Worm (Caenorhabditis elegans) whole organism, young adult: ENCODE measurements around the gene B0285.3.
"Not testable (repeated sequence)": the region's sequence is repeated elsewhere in the genome, so short reads cannot be mapped to it uniquely, and the experiment has no call there.

Source experiments
- B0261.1 ChIP-seq: sonication (generic microtip); optimal IDR thresholded peaks from 2 replicates; lab custom pipeline; 2016; ENCODE audit warnings: mild to moderate bottlenecking, missing genetic modification characterization, moderate library complexity, missing compliant biosample characterization
- C06A6.2 ChIP-seq: fragments of 200-800 bp; sonication (Bioruptor generic); conservative IDR thresholded peaks from 2 replicates; pipeline ENCODE4 v1.3.6; 2022; ENCODE audit warnings: missing genetic modification characterization, missing compliant biosample characterization
- C17E4.6 ChIP-seq: fragments of 200-800 bp; sonication (Bioruptor generic); IDR thresholded peaks from 2 replicates; pipeline ENCODE4 v1.3.6; 2022; ENCODE audit warnings: missing genetic modification reagents, missing genetic modification characterization, missing compliant biosample characterization
- F22D6.2 ChIP-seq: sonication (generic microtip); optimal IDR thresholded peaks from 2 replicates; lab custom pipeline; 2016; ENCODE audit warnings: mild to moderate bottlenecking, missing genetic modification characterization, missing compliant biosample characterization
- F37B4.10 ChIP-seq: fragments of 200-800 bp; sonication (Bioruptor generic); IDR thresholded peaks from 2 replicates; pipeline ENCODE4 v1.3.6; 2022; ENCODE audit warnings: missing genetic modification characterization, missing compliant biosample characterization
- F49E8.2 ChIP-seq: sonication (generic microtip); optimal IDR thresholded peaks from 3 replicates; lab custom pipeline; 2017; ENCODE audit warnings: missing genetic modification characterization, mild to moderate bottlenecking, missing compliant biosample characterization, antibody characterized with exemption, moderate library complexity; ENCODE audit not compliant: insufficient read depth
- K11D2.4 ChIP-seq: fragments of 200-800 bp; sonication (Bioruptor generic); IDR thresholded peaks from 2 replicates; pipeline ENCODE4 v1.3.6; 2022; ENCODE audit warnings: missing genetic modification reagents, missing genetic modification characterization, missing compliant biosample characterization
- K12H6.12 ChIP-seq: fragments of 200-800 bp; sonication (Bioruptor generic); optimal IDR thresholded peaks from 2 replicates; lab custom pipeline; 2018; ENCODE audit warnings: mild to moderate bottlenecking, missing genetic modification characterization, missing compliant biosample characterization
- Y53G8AR.9 ChIP-seq: fragments of 200-800 bp; sonication (Bioruptor generic); conservative IDR thresholded peaks from 2 replicates; pipeline ENCODE4 v1.3.6; 2022; ENCODE audit warnings: missing genetic modification reagents, missing genetic modification characterization, missing compliant biosample characterization
- atf-7 ChIP-seq: sonication (generic microtip); optimal IDR thresholded peaks from 2 replicates; lab custom pipeline; 2017; ENCODE audit warnings: mild to moderate bottlenecking, missing genetic modification characterization, missing compliant biosample characterization
- attf-6 ChIP-seq: fragments of 200-800 bp; sonication (Bioruptor generic); IDR thresholded peaks from 2 replicates; pipeline ENCODE4 v1.3.6; 2022; ENCODE audit warnings: missing genetic modification reagents, missing genetic modification characterization, missing compliant biosample characterization
- cebp-2 ChIP-seq: fragments of 200-800 bp; sonication (Bioruptor generic); IDR thresholded peaks from 2 replicates; pipeline ENCODE4 v1.3.6; 2022; ENCODE audit warnings: missing genetic modification characterization, missing compliant biosample characterization
- ceh-100 ChIP-seq: fragments of 200-800 bp; sonication (Bioruptor generic); IDR thresholded peaks from 2 replicates; pipeline ENCODE4 v1.3.6; 2022; ENCODE audit warnings: missing genetic modification reagents, missing genetic modification characterization, missing compliant biosample characterization
- die-1 ChIP-seq: sonication (generic microtip); optimal IDR thresholded peaks from 2 replicates; lab custom pipeline; 2016; ENCODE audit warnings: missing genotype, mild to moderate bottlenecking, missing genetic modification characterization, missing compliant biosample characterization
- dox-1 ChIP-seq: fragments of 200-800 bp; sonication (Bioruptor generic); IDR thresholded peaks from 2 replicates; pipeline ENCODE4 v1.3.6; 2022; ENCODE audit warnings: missing genetic modification reagents, missing genetic modification characterization, missing compliant biosample characterization
- egrh-3 ChIP-seq: fragments of 200-800 bp; sonication (Bioruptor generic); IDR thresholded peaks from 2 replicates; pipeline ENCODE4 v1.3.6; 2022; ENCODE audit warnings: missing genetic modification reagents, missing genetic modification characterization, missing compliant biosample characterization
- ekl-4 ChIP-seq: fragments of 200-800 bp; sonication (Bioruptor generic); IDR thresholded peaks from 2 replicates; pipeline ENCODE4 v1.3.6; 2022; ENCODE audit warnings: missing genetic modification reagents, missing genetic modification characterization, missing compliant biosample characterization
- him-1 ChIP-seq: sonication (generic microtip); optimal IDR thresholded peaks from 2 replicates; lab custom pipeline; 2016; ENCODE audit warnings: missing genotype, missing genetic modification reagents, missing genetic modification characterization, missing compliant biosample characterization
- hmg-1.2 ChIP-seq: fragments of 200-800 bp; sonication (Bioruptor generic); IDR thresholded peaks from 2 replicates; pipeline ENCODE4 v1.3.6; 2022; ENCODE audit warnings: missing genetic modification reagents, missing genetic modification characterization, missing compliant biosample characterization
- let-526 ChIP-seq: fragments of 200-800 bp; sonication (Bioruptor generic); IDR thresholded peaks from 2 replicates; pipeline ENCODE4 v1.3.6; 2022; ENCODE audit warnings: missing genetic modification reagents, missing genetic modification characterization, missing compliant biosample characterization
- let-607 ChIP-seq, 2 experiments: fragments of 200-800 bp in 1 of 2; sonication (Bioruptor generic) in 1 of 2; sonication (generic microtip) in 1 of 2; optimal IDR thresholded peaks; 2 replicates each; lab custom pipeline; 2016 to 2018; ENCODE audit warnings: mild to moderate bottlenecking in 2 of 2, missing compliant biosample characterization in 2 of 2, missing genetic modification characterization in 2 of 2, moderate library complexity in 2 of 2, missing genotype in 1 of 2
- lin-26 ChIP-seq: fragments of 200-800 bp; sonication (Bioruptor generic); IDR thresholded peaks from 2 replicates; pipeline ENCODE4 v1.3.6; 2022; ENCODE audit warnings: missing genetic modification reagents, missing genetic modification characterization, missing compliant biosample characterization
- lin-35 ChIP-seq, 3 experiments: fragments of 150-350 bp in 2 of 3; sonication (generic microtip) in 1 of 3; optimal IDR thresholded peaks; 2 replicates each; lab custom pipeline; 2014 to 2018; ENCODE audit warnings: missing biosample characterization in 3 of 3, missing genetic modification characterization in 3 of 3, missing genetic modification reagents in 3 of 3
- madf-6 ChIP-seq: fragments of 200-800 bp; sonication (Bioruptor generic); IDR thresholded peaks from 2 replicates; pipeline ENCODE4 v1.3.6; 2022; ENCODE audit warnings: missing genetic modification reagents, missing genetic modification characterization, missing compliant biosample characterization
- madf-8 ChIP-seq: fragments of 200-800 bp; sonication (Bioruptor generic); conservative IDR thresholded peaks from 2 replicates; pipeline ENCODE4 v1.3.6; 2022; ENCODE audit warnings: missing genetic modification reagents, missing genetic modification characterization, missing compliant biosample characterization
- mcd-1 ChIP-seq: fragments of 200-800 bp; sonication (Bioruptor generic); IDR thresholded peaks from 2 replicates; pipeline ENCODE4 v1.3.6; 2022; ENCODE audit warnings: missing genetic modification reagents, missing genetic modification characterization, missing compliant biosample characterization
- mel-28 ChIP-seq: sonication (generic microtip); optimal IDR thresholded peaks from 2 replicates; lab custom pipeline; 2016; ENCODE audit warnings: borderline replicate concordance, mild to moderate bottlenecking, missing genetic modification characterization, missing compliant biosample characterization
- nfyb-1 ChIP-seq: fragments of 200-800 bp; sonication (Bioruptor generic); IDR thresholded peaks from 2 replicates; pipeline ENCODE4 v1.3.6; 2022; ENCODE audit warnings: missing genetic modification reagents, missing genetic modification characterization, missing compliant biosample characterization
- nhr-179 ChIP-seq: sonication (generic microtip); optimal IDR thresholded peaks from 2 replicates; lab custom pipeline; 2016; ENCODE audit warnings: mild to moderate bottlenecking, missing genetic modification characterization, missing compliant biosample characterization
- nhr-80 ChIP-seq: sonication (generic microtip); optimal IDR thresholded peaks from 2 replicates; lab custom pipeline; 2016; ENCODE audit warnings: missing genetic modification characterization, missing compliant biosample characterization
- nhr-90 ChIP-seq: sonication (generic microtip); optimal IDR thresholded peaks from 2 replicates; lab custom pipeline; 2016; ENCODE audit warnings: missing genotype, mild to moderate bottlenecking, missing genetic modification characterization, missing compliant biosample characterization
- rcor-1 ChIP-seq: fragments of 200-800 bp; sonication (Bioruptor generic); IDR thresholded peaks from 2 replicates; pipeline ENCODE4 v1.3.6; 2022; ENCODE audit warnings: missing genetic modification reagents, missing genetic modification characterization, missing compliant biosample characterization
- rec-8 ChIP-seq, 2 experiments: sonication (generic microtip); optimal IDR thresholded peaks; 2 replicates each; lab custom pipeline; 2016; ENCODE audit warnings: mild to moderate bottlenecking in 2 of 2, missing genetic modification characterization in 2 of 2, missing genetic modification reagents in 2 of 2, missing genotype in 2 of 2, missing biosample characterization in 1 of 2, missing compliant biosample characterization in 1 of 2, moderate library complexity in 1 of 2
- repo-1 ChIP-seq: sonication (generic microtip); optimal IDR thresholded peaks from 2 replicates; lab custom pipeline; 2017; ENCODE audit warnings: mild to moderate bottlenecking, missing genetic modification characterization, missing compliant biosample characterization
- snpc-3.4 ChIP-seq: sonication (generic microtip); optimal IDR thresholded peaks from 2 replicates; lab custom pipeline; 2017; ENCODE audit warnings: missing genetic modification characterization, mild to moderate bottlenecking, missing compliant biosample characterization, antibody characterized with exemption, moderate library complexity, missing genotype, missing genetic modification reagents
- snpc-4 ChIP-seq, 5 experiments: fragments of 150-350 bp in 1 of 5; sonication (generic microtip) in 4 of 5; optimal IDR thresholded peaks; 2 replicates each; lab custom pipeline; 2014 to 2018; ENCODE audit warnings: missing genetic modification characterization in 5 of 5, missing biosample characterization in 3 of 5, antibody characterized with exemption in 2 of 5, mild to moderate bottlenecking in 2 of 5, missing compliant biosample characterization in 2 of 5, missing genotype in 2 of 5, moderate library complexity in 2 of 5, missing genetic modification reagents in 1 of 5
- somi-1 ChIP-seq: fragments of 200-800 bp; sonication (Bioruptor generic); optimal IDR thresholded peaks from 2 replicates; lab custom pipeline; 2018; ENCODE audit warnings: mild to moderate bottlenecking, missing genetic modification characterization, missing compliant biosample characterization
- tbx-9 ChIP-seq: sonication (generic microtip); optimal IDR thresholded peaks from 2 replicates; lab custom pipeline; 2016; ENCODE audit warnings: borderline replicate concordance, missing genetic modification characterization, inconsistent platforms, missing compliant biosample characterization
- tlf-1 ChIP-seq: fragments of 200-800 bp; sonication (Bioruptor generic); optimal IDR thresholded peaks from 2 replicates; lab custom pipeline; 2018; ENCODE audit warnings: mild to moderate bottlenecking, missing genetic modification characterization, missing compliant biosample characterization
- ztf-18 ChIP-seq: sonication (generic microtip); optimal IDR thresholded peaks from 2 replicates; lab custom pipeline; 2016; ENCODE audit warnings: missing genotype, mild to moderate bottlenecking, missing genetic modification characterization, missing compliant biosample characterization
- ztf-25 ChIP-seq: fragments of 200-800 bp; sonication (Bioruptor generic); IDR thresholded peaks from 2 replicates; pipeline ENCODE4 v1.3.6; 2022; ENCODE audit warnings: missing genetic modification reagents, missing genetic modification characterization, missing compliant biosample characterization
- ztf-28 ChIP-seq: fragments of 200-800 bp; sonication (Bioruptor generic); IDR thresholded peaks from 2 replicates; pipeline ENCODE4 v1.3.6; 2022; ENCODE audit warnings: missing genetic modification reagents, missing genetic modification characterization, missing compliant biosample characterization
- ztf-3 ChIP-seq: fragments of 200-800 bp; sonication (Bioruptor generic); optimal IDR thresholded peaks from 2 replicates; lab custom pipeline; 2018; ENCODE audit warnings: mild to moderate bottlenecking, missing genetic modification characterization, missing compliant biosample characterization

Gene B0285.3

ce11 chrIII:4369381-4369809, 26.3 kb upstream of the B0285.3 start (continued):
- not testable (repeated sequence) for TF ChIP-seq snpc-4 (GFP tag; optimal IDR thresholded peaks at IDR 0.05; lab: Kevin White, UChicago)
- TF ChIP-seq snpc-4 (tag; optimal IDR thresholded peaks at IDR 0.05; lab: Kevin White, UChicago) (peak in 2 of 4 experiments; percentile 44 to 65), F37B4.10 (GFP tag; lab: Robert Waterston, UW) (0 out of 2 replicates have a peak, but pooled peaks have one; percentile 22), cebp-2 (0 out of 2 replicates have a peak, but pooled peaks have one; percentile 7), Y53G8AR.9 (GFP tag; lab: Robert Waterston, UW) (0 out of 2 replicates have a peak, but pooled peaks have one; percentile 73), nhr-80 (tag; lab: Kevin White, UChicago) (peak; percentile 60), rcor-1 (GFP tag; lab: Robert Waterston, UW) (peak; percentile 85), C17E4.6 (GFP tag; lab: Robert Waterston, UW) (peak; percentile 67; the same call in 1 of the 2 replicates), C06A6.2 (peak; percentile 50; the same call in 1 of the 2 replicates), madf-6 (GFP tag; lab: Robert Waterston, UW) (peak; percentile 72; the same call in 1 of the 2 replicates), dox-1 (GFP tag; lab: Robert Waterston, UW) (peak; percentile 94), somi-1 (peak; percentile 45), ztf-18 (peak; percentile 65), attf-6 (GFP tag; lab: Robert Waterston, UW) (0 out of 2 replicates have a peak, but pooled peaks have one; percentile 50), hmg-1.2 (GFP tag; lab: Robert Waterston, UW) (peak; percentile 85), ekl-4 (GFP tag; lab: Robert Waterston, UW) (peak; percentile 64; the same call in 1 of the 2 replicates), madf-8 (peak; percentile 29; the same call in 1 of the 2 replicates), die-1 (tag; lab: Kevin White, UChicago) (peak; percentile 39), nhr-90 (peak; percentile 40), him-1 (tag; lab: Kevin White, UChicago) (peak; percentile 6), ztf-25 (GFP tag; lab: Robert Waterston, UW) (peak; percentile 48; the same call in 1 of the 2 replicates), atf-7 (peak; percentile 24), K12H6.12 (tag; lab: Kevin White, UChicago) (peak; percentile 80), let-607 (tag; optimal IDR thresholded peaks at IDR 0.05; lab: Kevin White, UChicago) (peak in 1 of 2 experiments; percentile 45), egrh-3 (GFP tag; lab: Robert Waterston, UW) (peak; percentile 78), nfyb-1 (GFP tag; lab: Robert Waterston, UW) (peak; percentile 84), repo-1 (tag; lab: Kevin White, UChicago) (peak; percentile 74), rec-8 (tag; optimal IDR thresholded peaks at IDR 0.05; lab: Kevin White, UChicago) (peak in 1 of 2 experiments; percentile 32), F22D6.2 (peak; percentile 1), K11D2.4 (GFP tag; lab: Robert Waterston, UW) (peak; percentile 49; the same call in 1 of the 2 replicates), lin-26 (peak; percentile 86)

- TF ChIP-seq let-526 (GFP tag; lab: Robert Waterston, UW): no peak
- no peak for TF ChIP-seq mel-28 (tag; lab: Kevin White, UChicago)
- no peak for TF ChIP-seq nhr-179 (tag; lab: Kevin White, UChicago)
- TF ChIP-seq C17E4.6 (GFP tag; lab: Robert Waterston, UW): no peak
- no peak for TF ChIP-seq ceh-100 (GFP tag; lab: Robert Waterston, UW)
- TF ChIP-seq B0261.1: no peak
- TF ChIP-seq tbx-9: no peak
- no peak for TF ChIP-seq egrh-3 (GFP tag; lab: Robert Waterston, UW)
- TF ChIP-seq lin-26: no peak
- TF ChIP-seq mcd-1 (GFP tag; lab: Robert Waterston, UW): no peak
- TF ChIP-seq lin-35 (GFP tag; optimal IDR thresholded peaks at IDR 0.05; lab: Kevin White, UChicago): no peak
- no peak for TF ChIP-seq snpc-3.4 (tag; lab: Kevin White, UChicago)
- no peak for TF ChIP-seq ztf-28 (GFP tag; lab: Robert Waterston, UW)
- no peak for TF ChIP-seq Y53G8AR.9 (GFP tag; lab: Robert Waterston, UW)
- TF ChIP-seq F22D6.2: no peak
- TF ChIP-seq F49E8.2 (tag; lab: Kevin White, UChicago): no peak
- no peak for TF ChIP-seq tlf-1 (GFP tag; lab: Kevin White, UChicago)
- no peak for TF ChIP-seq madf-6 (GFP tag; lab: Robert Waterston, UW)
- TF ChIP-seq ztf-3 (GFP tag; lab: Kevin White, UChicago): no peak
Measured at ce11 chrIII:4367649-4368048, 24.5 kb upstream of the B0285.3 start, which contains the start of gene ckb-2. Gene ckb-2, plus strand, starts transcription at chrIII:4367949.
